Fruit fly (Drosophila melanogaster): ENCODE data around the gene Oga.

Gene Oga

dm6 chr3R:21204500-21205167, 14.2 kb upstream of the Oga start (continued):
- TF ChIP-seq jing (GFP tag; optimal IDR thresholded peaks at IDR 0.05): peak; percentile 87
- TF ChIP-seq lilli (GFP tag; optimal IDR thresholded peaks at IDR 0.05): peak; percentile 81
- TF ChIP-seq CG4854 (GFP tag; optimal IDR thresholded peaks at IDR 0.05): peak; percentile 51
- TF ChIP-seq CG31224 (GFP tag; IDR thresholded peaks at IDR 0.05): peak; percentile 30; the same call in 1 of the 2 replicates
- peak; percentile 84 for TF ChIP-seq CG5245 (GFP tag; optimal IDR thresholded peaks at IDR 0.05)
- TF ChIP-seq CG7372 (GFP tag; IDR thresholded peaks at IDR 0.05): peak; percentile 52
- TF ChIP-seq CG7963 (GFP tag; IDR thresholded peaks at IDR 0.05; ENCODE audit: partially characterized antibody): no peak
- TF ChIP-seq HLH3B (GFP tag; IDR thresholded peaks at IDR 0.05): peak; percentile 85
- peak; percentile 67 for TF ChIP-seq ssp (GFP tag; IDR thresholded peaks at IDR 0.05)
- TF ChIP-seq bigmax (GFP tag; optimal IDR thresholded peaks at IDR 0.05): no peak
- peak; percentile 68 for TF ChIP-seq Awh (GFP tag; IDR thresholded peaks at IDR 0.05)
- TF ChIP-seq CG4730 (GFP tag; IDR thresholded peaks at IDR 0.05): peak; percentile 45; the same call in 1 of the 2 replicates
- no peak; the same call in 2 of the 3 replicates for TF ChIP-seq otp (GFP tag; IDR thresholded peaks at IDR 0.05)
- TF ChIP-seq CG30020 (tag; optimal IDR thresholded peaks at IDR 0.05): peak; percentile 25
- TF ChIP-seq CG34224 (GFP tag; IDR thresholded peaks at IDR 0.05; ENCODE audit: partially characterized antibody): no peak; the same call in 2 of the 3 replicates
- peak; percentile 85 for TF ChIP-seq ewg (GFP tag; optimal IDR thresholded peaks at IDR 0.05)
- peak; percentile 58; the same call in 1 of the 2 replicates for TF ChIP-seq Bgb (GFP tag; IDR thresholded peaks at IDR 0.05; ENCODE audit: partially characterized antibody)
- peak; percentile 35 for TF ChIP-seq kni (GFP tag; optimal IDR thresholded peaks at IDR 0.05)
- TF ChIP-seq Hr3 (GFP tag; optimal IDR thresholded peaks at IDR 0.05): peak; percentile 91
- TF ChIP-seq CG6683 (GFP tag; optimal IDR thresholded peaks at IDR 0.05): peak; percentile 21
- peak; percentile 94 for TF ChIP-seq Sox102F (GFP tag; optimal IDR thresholded peaks at IDR 0.05)
- TF ChIP-seq pho (GFP tag; optimal IDR thresholded peaks at IDR 0.05): peak; percentile 52
- TF ChIP-seq dysf (GFP tag; IDR thresholded peaks at IDR 0.05): peak; percentile 87
- peak; percentile 24; the same call in 1 of the 2 replicates for TF ChIP-seq sim (GFP tag; IDR thresholded peaks at IDR 0.05)
- peak; percentile 82 for TF ChIP-seq CG3407 (GFP tag; optimal IDR thresholded peaks at IDR 0.05)
- no peak for TF ChIP-seq CG7928 (GFP tag; optimal IDR thresholded peaks at IDR 0.05)
- no peak for TF ChIP-seq klu (GFP tag; IDR thresholded peaks at IDR 0.05)
- TF ChIP-seq Aef1 (GFP tag; IDR thresholded peaks at IDR 0.05): peak; percentile 73
- 0 out of 2 replicates have a peak, but pooled peaks have one; percentile 44 for TF ChIP-seq Oaz (GFP tag; IDR thresholded peaks at IDR 0.05)
- TF ChIP-seq ab (GFP tag; optimal IDR thresholded peaks at IDR 0.05): peak; percentile 52
- no peak for TF ChIP-seq CG2129 (GFP tag; IDR thresholded peaks at IDR 0.05; ENCODE audit: partially characterized antibody)
- TF ChIP-seq sob (GFP tag; IDR thresholded peaks at IDR 0.05): no peak; the same call in 1 of the 2 replicates
- TF ChIP-seq dpn (GFP tag; optimal IDR thresholded peaks at IDR 0.05): peak; percentile 79 to 88
- peak; percentile 76 for TF ChIP-seq Chrac-16 (GFP tag; optimal IDR thresholded peaks at IDR 0.05)
- TF ChIP-seq CG8290 (GFP tag; optimal IDR thresholded peaks at IDR 0.05): peak; percentile 39
- peak in 1 of 2 experiments; percentile 84 for TF ChIP-seq CG8290 (tag; optimal IDR thresholded peaks at IDR 0.05)
- peak; percentile 44; the same call in 1 of the 3 replicates for TF ChIP-seq Optix (GFP tag; IDR thresholded peaks at IDR 0.05)
- TF ChIP-seq Abd-B (GFP tag; optimal IDR thresholded peaks at IDR 0.05): peak; percentile 80
- TF ChIP-seq CG13287 (GFP tag; IDR thresholded peaks at IDR 0.05; ENCODE audit: partially characterized antibody): peak; percentile 50; the same call in 1 of the 2 replicates
- peak; percentile 91 for TF ChIP-seq az2 (GFP tag; optimal IDR thresholded peaks at IDR 0.05)
- TF ChIP-seq CG2678 (tag; optimal IDR thresholded peaks at IDR 0.05): peak; percentile 91
- TF ChIP-seq Ets65A (GFP tag): peak; percentile 96
- no peak for TF ChIP-seq HmgD (GFP tag; optimal IDR thresholded peaks at IDR 0.05)
- peak; percentile 35; the same call in 1 of the 2 replicates for TF ChIP-seq ro (GFP tag; IDR thresholded peaks at IDR 0.05)
- TF ChIP-seq Camta (GFP tag; optimal IDR thresholded peaks at IDR 0.05): peak; percentile 88
- TF ChIP-seq bowl (GFP tag; IDR thresholded peaks at IDR 0.05): no peak
- TF ChIP-seq CG1024 (GFP tag; IDR thresholded peaks at IDR 0.05): peak; percentile 55
- peak; percentile 57 for TF ChIP-seq CG15696 (tag; optimal IDR thresholded peaks at IDR 0.05)
- peak; percentile 81 for TF ChIP-seq CG12104 (GFP tag; optimal IDR thresholded peaks at IDR 0.05)
- TF ChIP-seq Opbp (GFP tag; IDR thresholded peaks at IDR 0.05; ENCODE audit: partially characterized antibody): no peak
